Fruit fly (Drosophila melanogaster) whole organism, pupa: ENCODE data around the gene CG15056.

Source experiments
- CG12605 ChIP-seq: fragments of 200-800 bp; sonication (Bioruptor generic); IDR thresholded peaks from 2 replicates; pipeline ENCODE4 v1.3.6; 2022; ENCODE audit warnings: missing biosample characterization, missing genetic modification characterization
- CG15710 ChIP-seq: fragments of 200-800 bp; sonication (Bioruptor generic); optimal IDR thresholded peaks from 2 replicates; lab custom pipeline; 2018; ENCODE audit warnings: missing biosample characterization, mild to moderate bottlenecking, missing genetic modification characterization, moderate library complexity
- CG34367 ChIP-seq: fragments of 200-800 bp; sonication (Bioruptor generic); optimal IDR thresholded peaks from 2 replicates; lab custom pipeline; 2018; ENCODE audit warnings: missing biosample characterization, mild to moderate bottlenecking, missing genetic modification characterization
- Pif1A ChIP-seq: fragments of 200-800 bp; sonication (Bioruptor generic); optimal IDR thresholded peaks from 3 replicates; lab custom pipeline; 2016; ENCODE audit warnings: missing biosample characterization, missing genetic modification characterization

dm6 chrX:18409449-18409848 lies 5.8 kb upstream of the CG15056 start:
- TF ChIP-seq CG34367 (tag; lab: Kevin White, UChicago) (no peak), CG15710 (tag; lab: Kevin White, UChicago) (no peak), CG12605 (GFP tag; lab: Robert Waterston, UW) (no peak), Pif1A (GFP tag; lab: Kevin White, UChicago) (no peak)
